Fruit fly (Drosophila melanogaster): ENCODE data around the gene Ype.

Ype gene

dm6 chrX:13370826-13371703, 16.2 kb downstream of the Ype start (continued):
- peak; percentile 66; the same call in 1 of the 2 replicates for TF ChIP-seq amos (GFP tag; IDR thresholded peaks at IDR 0.05; ENCODE audit: partially characterized antibody)
- no peak for TF ChIP-seq Aef1 (GFP tag; IDR thresholded peaks at IDR 0.05)
- peak; percentile 5 for TF ChIP-seq Asciz (GFP tag; optimal IDR thresholded peaks at IDR 0.05)
- peak; percentile 15 for TF ChIP-seq nmo (GFP tag; optimal IDR thresholded peaks at IDR 0.05)
- no peak for TF ChIP-seq ash1 (GFP tag; optimal IDR thresholded peaks at IDR 0.05)
- peak; percentile 31 for TF ChIP-seq CG1603 (tag; optimal IDR thresholded peaks at IDR 0.05)
- TF ChIP-seq unpg (GFP tag; optimal IDR thresholded peaks at IDR 0.05), result peak; percentile 4
- TF ChIP-seq en (GFP tag; optimal IDR thresholded peaks at IDR 0.05), result no peak
- TF ChIP-seq Hey (tag; optimal IDR thresholded peaks at IDR 0.05), result no peak
- TF ChIP-seq CG34422 (GFP tag; IDR thresholded peaks at IDR 0.05), result 0 out of 3 replicates have a peak, but pooled peaks have one; percentile 21
- no peak for TF ChIP-seq fd64A (GFP tag; optimal IDR thresholded peaks at IDR 0.05)
- peak; percentile 3 for TF ChIP-seq Ets97D (GFP tag; optimal IDR thresholded peaks at IDR 0.05)
- no peak for TF ChIP-seq Gsc (GFP tag; IDR thresholded peaks at IDR 0.05)
- TF ChIP-seq CG34224 (GFP tag; IDR thresholded peaks at IDR 0.05; ENCODE audit: partially characterized antibody), result peak; percentile 51; the same call in 2 of the 3 replicates
- TF ChIP-seq CG11398 (GFP tag; optimal IDR thresholded peaks at IDR 0.05), result no peak
- peak; percentile 96 for TF ChIP-seq CG3995 (GFP tag; optimal IDR thresholded peaks at IDR 0.05)
- peak; percentile 53 for TF ChIP-seq Myb (GFP tag; optimal IDR thresholded peaks at IDR 0.05)
- TF ChIP-seq Antp (GFP tag; optimal IDR thresholded peaks at IDR 0.05), result peak; percentile 8
- TF ChIP-seq slbo (GFP tag; IDR thresholded peaks at IDR 0.05), result peak; percentile 37; the same call in 1 of the 2 replicates
- TF ChIP-seq CG4328 (GFP tag; optimal IDR thresholded peaks at IDR 0.05), result no peak
- TF ChIP-seq Sox100B (GFP tag; optimal IDR thresholded peaks at IDR 0.05), result no peak
- peak; percentile 26 for TF ChIP-seq zfh2 (GFP tag; optimal IDR thresholded peaks at IDR 0.05)
- TF ChIP-seq hbn (GFP tag; IDR thresholded peaks at IDR 0.05; ENCODE audit: partially characterized antibody), result 0 out of 2 replicates have a peak, but pooled peaks have one; percentile 38
- TF ChIP-seq Nf-YA (GFP tag; IDR thresholded peaks at IDR 0.05), result no peak
- no peak for TF ChIP-seq CG2129 (GFP tag; IDR thresholded peaks at IDR 0.05; ENCODE audit: partially characterized antibody)
- no peak for TF ChIP-seq CG8388 (GFP tag; optimal IDR thresholded peaks at IDR 0.05)
- no peak for TF ChIP-seq Taf1 (GFP tag; IDR thresholded peaks at IDR 0.05)
- no peak for TF ChIP-seq Jarid2 (GFP tag; optimal IDR thresholded peaks at IDR 0.05)
- TF ChIP-seq Hr39 (optimal IDR thresholded peaks at IDR 0.05), result no peak
- TF ChIP-seq CG12391 (tag; optimal IDR thresholded peaks at IDR 0.05), result peak; percentile 2
- no peak for TF ChIP-seq CG11093 (GFP tag; IDR thresholded peaks at IDR 0.05)
- peak; percentile 37 for TF ChIP-seq Abd-B (GFP tag; optimal IDR thresholded peaks at IDR 0.05)
- peak; percentile 79 for TF ChIP-seq Nf-YC (tag; optimal IDR thresholded peaks at IDR 0.05)
- peak; percentile 36 for TF ChIP-seq CG9609 (GFP tag; optimal IDR thresholded peaks at IDR 0.05)
- no peak for TF ChIP-seq zen (tag; optimal IDR thresholded peaks at IDR 0.05)
- TF ChIP-seq CHES-1-like (GFP tag; optimal IDR thresholded peaks at IDR 0.05), result peak; percentile 44
- no peak for TF ChIP-seq CG1602 (GFP tag; optimal IDR thresholded peaks at IDR 0.05)
- TF ChIP-seq Sry-β (GFP tag; optimal IDR thresholded peaks at IDR 0.05), result no peak
- TF ChIP-seq Dip2 (GFP tag; IDR thresholded peaks at IDR 0.05), result no peak
- no peak for TF ChIP-seq CG13775 (GFP tag; optimal IDR thresholded peaks at IDR 0.05)
- no peak for TF ChIP-seq CkIIα-i1 (GFP tag; IDR thresholded peaks at IDR 0.05)
- no peak for TF ChIP-seq lbe (GFP tag; optimal IDR thresholded peaks at IDR 0.05)
- no peak for TF ChIP-seq NFAT (GFP tag; IDR thresholded peaks at IDR 0.05)
- TF ChIP-seq Hr51 (GFP tag; optimal IDR thresholded peaks at IDR 0.05), result peak in 1 of 2 experiments; percentile 6
- no peak for TF ChIP-seq CG18599 (GFP tag; optimal IDR thresholded peaks at IDR 0.05)
- TF ChIP-seq gfzf (GFP tag; optimal IDR thresholded peaks at IDR 0.05), result peak; percentile 33
- no peak for TF ChIP-seq CG10565 (GFP tag; optimal IDR thresholded peaks at IDR 0.05)
- peak; percentile 27; the same call in 1 of the 2 replicates for TF ChIP-seq CG32532 (GFP tag; IDR thresholded peaks at IDR 0.05)
